Worm (Caenorhabditis elegans) whole organism, L4/young adult: ENCODE data around the gene ain-1.

Experiments used
- W03F9.2 ChIP-seq: fragments of 150-350 bp; optimal IDR thresholded peaks from 2 replicates; lab custom pipeline; 2014; ENCODE audit warnings: missing biosample characterization, missing genetic modification characterization
- dao-5 ChIP-seq: sonication (generic microtip); optimal IDR thresholded peaks from 2 replicates; lab custom pipeline; 2016; ENCODE audit warnings: missing genotype, missing genetic modification characterization, moderate library complexity, missing compliant biosample characterization
- him-1 ChIP-seq: sonication (generic microtip); optimal IDR thresholded peaks from 2 replicates; lab custom pipeline; 2016; ENCODE audit warnings: missing genotype, missing genetic modification reagents, missing genetic modification characterization, missing compliant biosample characterization

DNA sequence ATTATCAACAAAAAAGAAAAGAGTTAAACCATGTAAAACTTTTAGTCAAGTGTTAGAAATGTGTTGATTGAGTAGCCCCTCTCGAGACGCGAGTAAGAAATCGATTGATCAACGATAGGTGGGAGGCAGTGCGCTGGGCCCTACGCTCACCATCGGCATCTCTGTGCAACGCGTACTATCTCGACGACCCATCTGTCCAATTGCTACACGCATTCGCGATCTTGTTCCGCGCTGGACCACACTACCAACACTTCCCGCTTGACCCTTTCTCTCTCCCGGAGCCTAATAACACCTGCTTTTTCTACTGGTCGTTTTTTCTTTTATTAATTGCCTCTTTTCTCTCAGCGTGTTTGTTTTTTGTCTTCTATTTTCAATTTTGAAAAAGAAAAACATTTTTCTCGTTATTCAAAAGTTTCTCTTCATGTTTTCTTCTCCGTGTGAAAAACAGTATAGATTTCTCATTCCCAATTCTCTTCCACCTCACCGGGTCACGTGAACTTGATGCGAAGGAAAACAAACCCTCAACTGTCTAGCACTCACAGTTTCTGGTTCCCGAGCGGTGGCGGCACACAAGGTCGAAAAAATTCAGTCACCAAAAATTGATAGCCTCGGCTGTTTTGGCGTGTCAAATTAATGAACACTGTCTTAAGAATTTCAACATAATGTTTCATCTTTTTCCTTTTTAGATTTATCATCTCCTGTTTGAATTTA is 1.8 kb upstream of the ain-1 start:
- TF ChIP-seq him-1 (tag; lab: Kevin White, UChicago) (no peak), dao-5 (no peak), W03F9.2 (tag; lab: Kevin White, UChicago) (no peak)
